Worm (Caenorhabditis elegans) whole organism, late embryonic: ENCODE results near the gene F58E6.5.

Source experiments
- K09A11.1 ChIP-seq: sonication (generic microtip); optimal IDR thresholded peaks from 2 replicates; lab custom pipeline; 2017; ENCODE audit warnings: antibody characterized with exemption, mild to moderate bottlenecking, missing genetic modification characterization, missing compliant biosample characterization; ENCODE audit not compliant: insufficient read depth
- ama-1 ChIP-seq: fragments of 150-350 bp; optimal IDR thresholded peaks from 2 replicates; lab custom pipeline; 2014
- ceh-24 ChIP-seq: sonication (generic microtip); optimal IDR thresholded peaks from 2 replicates; lab custom pipeline; 2016; ENCODE audit warnings: mild to moderate bottlenecking, missing genetic modification characterization, missing compliant biosample characterization
- eyg-1 ChIP-seq: sonication (generic microtip); optimal IDR thresholded peaks from 2 replicates; lab custom pipeline; 2016; ENCODE audit warnings: missing genotype, missing genetic modification characterization, missing compliant biosample characterization
- hlh-13 ChIP-seq: fragments of 200-800 bp; sonication (Bioruptor generic); optimal IDR thresholded peaks from 2 replicates; lab custom pipeline; 2018; ENCODE audit warnings: mild to moderate bottlenecking, missing genetic modification characterization, missing compliant biosample characterization
- hlh-30 ChIP-seq: sonication (generic microtip); optimal IDR thresholded peaks from 2 replicates; lab custom pipeline; 2017; ENCODE audit warnings: antibody characterized with exemption, missing genetic modification characterization, missing compliant biosample characterization; ENCODE audit not compliant: insufficient read depth
- nfya-1 ChIP-seq: sonication (generic microtip); optimal IDR thresholded peaks from 2 replicates; lab custom pipeline; 2017; ENCODE audit warnings: missing genetic modification characterization, mild to moderate bottlenecking, missing compliant biosample characterization, antibody characterized with exemption, moderate library complexity
- nhr-232 ChIP-seq: sonication (generic microtip); optimal IDR thresholded peaks from 2 replicates; lab custom pipeline; 2016; ENCODE audit warnings: missing genetic modification characterization, missing compliant biosample characterization
- pag-3 ChIP-seq: sonication (generic microtip); optimal IDR thresholded peaks from 2 replicates; lab custom pipeline; 2016; ENCODE audit warnings: missing compliant biosample characterization, missing genetic modification characterization, borderline replicate concordance
- sox-2 ChIP-seq: fragments of 200-800 bp; sonication (Bioruptor generic); IDR thresholded peaks from 2 replicates; pipeline ENCODE4 v1.3.6; 2022; ENCODE audit warnings: missing genetic modification reagents, missing genetic modification characterization, missing compliant biosample characterization

DNA sequence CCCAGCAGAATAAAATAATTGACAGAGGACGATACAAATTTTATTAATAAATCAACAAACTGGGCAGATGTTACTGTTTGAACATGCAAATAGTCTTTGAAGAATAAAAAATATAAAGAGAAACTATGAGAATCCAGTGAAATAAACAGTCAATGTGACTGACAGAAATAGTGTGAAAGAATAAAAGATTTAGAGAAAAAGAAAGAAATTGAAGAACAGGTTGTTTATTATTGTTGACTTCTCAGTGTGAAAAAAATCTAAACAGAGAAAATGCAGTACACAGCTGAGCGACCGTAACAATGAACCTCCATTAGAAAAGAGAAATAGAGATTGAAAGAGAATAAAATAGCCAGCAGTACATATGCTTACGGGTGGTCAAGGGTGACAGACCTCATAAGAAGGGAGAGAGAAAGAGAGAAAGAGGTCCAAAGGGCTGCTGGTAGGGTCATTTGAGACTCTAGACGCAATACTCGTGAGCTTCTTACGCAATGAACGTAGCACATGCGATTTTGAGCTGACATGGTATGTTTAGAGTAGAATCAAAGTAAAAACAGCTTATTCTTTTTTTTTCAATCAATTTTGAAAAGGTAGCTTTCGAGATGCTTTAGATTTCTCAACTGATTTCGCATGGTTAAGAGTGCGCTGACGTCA, 30.2 kb downstream of the F58E6.5 start, which contains the start of gene slcr-46.3:
- TF ChIP-seq ama-1 (no peak), ceh-24 (no peak), nfya-1 (tag; lab: Kevin White, UChicago) (peak; percentile 13), K09A11.1 (tag; lab: Kevin White, UChicago) (no peak), pag-3 (tag; lab: Kevin White, UChicago) (no peak), sox-2 (GFP tag; lab: Robert Waterston, UW) (no peak), hlh-30 (tag; lab: Kevin White, UChicago) (peak; percentile 27), nhr-232 (tag; lab: Kevin White, UChicago) (no peak), eyg-1 (tag; lab: Kevin White, UChicago) (no peak), hlh-13 (no peak)
